Fruit fly (Drosophila melanogaster): ENCODE results near the gene teq.

The teq gene

DNA sequence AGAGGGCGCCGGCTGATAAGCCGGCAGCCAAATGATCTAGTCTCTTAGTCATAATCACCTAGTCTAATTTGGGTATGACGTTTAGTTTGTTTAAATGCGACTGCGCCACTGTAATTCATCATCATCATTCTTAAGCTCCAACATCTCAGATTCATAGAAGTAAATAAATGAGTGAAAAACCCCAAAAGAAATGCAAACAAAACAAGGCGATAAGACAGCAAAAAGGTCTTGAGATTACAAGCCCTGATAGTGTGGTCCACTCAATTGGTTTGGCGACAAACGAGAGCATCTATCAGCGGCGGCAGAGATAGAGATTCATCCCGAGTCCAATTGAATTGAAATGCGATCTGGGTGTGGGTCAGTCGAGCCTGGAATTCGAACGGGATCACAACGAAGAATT lies at the start of gene teq:
Gene teq (plus strand): TSS at position 359 of the 400 bp plus-strand sequence.
- TF ChIP-seq Rel (GFP tag; optimal IDR thresholded peaks at IDR 0.05) (no peak), Rel (tag; optimal IDR thresholded peaks at IDR 0.05) (peak; percentile 84), brk (GFP tag; optimal IDR thresholded peaks at IDR 0.05) (no peak)

DNA sequence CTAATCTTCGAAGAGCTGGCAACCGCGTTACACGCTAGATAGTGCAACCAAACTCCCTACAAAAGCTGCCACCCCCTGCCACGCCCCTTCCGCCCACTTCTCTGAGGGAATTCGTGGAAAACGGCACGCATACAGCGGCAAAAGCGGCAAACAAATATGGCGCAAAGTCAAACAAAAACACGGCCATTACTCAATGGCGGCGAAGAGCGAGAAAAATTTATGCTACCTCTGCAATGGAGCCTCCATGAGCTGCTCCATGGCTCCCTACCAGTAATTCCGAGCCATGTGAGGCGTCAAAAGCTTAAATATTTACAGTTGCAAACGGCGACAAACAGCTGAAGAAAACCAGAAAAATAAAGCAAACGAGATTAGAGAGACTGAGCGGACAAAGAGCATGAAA lies 49.7 kb upstream of the teq start:
- TF ChIP-seq dsf (GFP tag; optimal IDR thresholded peaks at IDR 0.05; ENCODE audit: borderline replicate concordance) (no peak), Abd-B (GFP tag; optimal IDR thresholded peaks at IDR 0.05) (no peak), Dif (GFP tag; optimal IDR thresholded peaks at IDR 0.05; ENCODE audit: partially characterized antibody) (no peak), jim (GFP tag; optimal IDR thresholded peaks at IDR 0.05) (no peak), pan (optimal IDR thresholded peaks at IDR 0.05) (no peak), Jra (GFP tag; optimal IDR thresholded peaks at IDR 0.05) (no peak), usp (GFP tag; optimal IDR thresholded peaks at IDR 0.05) (no peak), rgr (GFP tag; optimal IDR thresholded peaks at IDR 0.05) (no peak), psq (GFP tag; optimal IDR thresholded peaks at IDR 0.05) (no peak), GATAd (GFP tag; optimal IDR thresholded peaks at IDR 0.05) (no peak), Hr78 (GFP tag; optimal IDR thresholded peaks at IDR 0.05) (no peak), Dfd (GFP tag; optimal IDR thresholded peaks at IDR 0.05) (no peak), sv (GFP tag; optimal IDR thresholded peaks at IDR 0.05) (no peak), fru (GFP tag; optimal IDR thresholded peaks at IDR 0.05) (no peak), CrebA (GFP tag; optimal IDR thresholded peaks at IDR 0.05; ENCODE audit: borderline replicate concordance) (no peak), brk (GFP tag; optimal IDR thresholded peaks at IDR 0.05) (no peak), Mio (GFP tag; optimal IDR thresholded peaks at IDR 0.05) (no peak), CG9705 (GFP tag; optimal IDR thresholded peaks at IDR 0.05) (no peak), foxo (GFP tag; optimal IDR thresholded peaks at IDR 0.05) (no peak), N (GFP tag; optimal IDR thresholded peaks at IDR 0.05) (no peak)

- no peak for TF ChIP-seq N (GFP tag; optimal IDR thresholded peaks at IDR 0.05)
- no peak for TF ChIP-seq Hnf4 (GFP tag; optimal IDR thresholded peaks at IDR 0.05)
- TF ChIP-seq Vsx2 (GFP tag; optimal IDR thresholded peaks at IDR 0.05; ENCODE audit: partially characterized antibody): no peak
- no peak for TF ChIP-seq Abd-B (GFP tag; optimal IDR thresholded peaks at IDR 0.05)
- no peak for TF ChIP-seq usp (GFP tag; optimal IDR thresholded peaks at IDR 0.05)
- TF ChIP-seq brk (GFP tag; optimal IDR thresholded peaks at IDR 0.05): no peak
- no peak for TF ChIP-seq Dfd (GFP tag; optimal IDR thresholded peaks at IDR 0.05)
- no peak for TF ChIP-seq Sp1 (GFP tag; optimal IDR thresholded peaks at IDR 0.05)
- no peak for TF ChIP-seq CG9705 (GFP tag; optimal IDR thresholded peaks at IDR 0.05)
- no peak for TF ChIP-seq sv (GFP tag; optimal IDR thresholded peaks at IDR 0.05)
Observed at dm6 chr3L:9025178-9025577, 49.3 kb upstream of the teq start.

DNA sequence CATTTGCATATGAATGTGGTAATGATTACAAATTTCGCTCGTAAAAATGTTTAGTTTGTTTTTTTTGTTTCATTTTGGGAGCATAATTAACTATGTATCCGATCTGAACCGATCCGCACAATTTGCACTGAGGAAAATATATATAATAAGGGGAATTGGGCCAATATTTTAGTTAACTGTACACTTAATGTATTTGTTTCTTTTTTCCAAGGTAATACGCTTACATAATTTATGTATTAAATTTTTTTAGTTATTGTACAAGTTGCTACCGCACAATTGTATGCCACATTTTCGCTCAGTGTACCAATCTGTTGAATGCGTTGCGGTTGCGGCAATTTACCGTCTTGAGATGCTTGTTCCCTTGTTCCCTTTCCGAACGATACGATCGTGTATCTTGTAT lies 48.8 kb upstream of the teq start:
- TF ChIP-seq sv (GFP tag; optimal IDR thresholded peaks at IDR 0.05) (peak; percentile 77), brk (GFP tag; optimal IDR thresholded peaks at IDR 0.05) (no peak), Abd-B (GFP tag; optimal IDR thresholded peaks at IDR 0.05) (no peak), rgr (GFP tag; optimal IDR thresholded peaks at IDR 0.05) (peak; percentile 12), foxo (GFP tag; optimal IDR thresholded peaks at IDR 0.05) (peak in 1 of 2 experiments; percentile 8), Mio (GFP tag; optimal IDR thresholded peaks at IDR 0.05) (no peak), N (GFP tag; optimal IDR thresholded peaks at IDR 0.05) (no peak), pan (optimal IDR thresholded peaks at IDR 0.05) (no peak), Dif (GFP tag; optimal IDR thresholded peaks at IDR 0.05; ENCODE audit: partially characterized antibody) (no peak), OdsH (GFP tag; optimal IDR thresholded peaks at IDR 0.05) (no peak), CG32264 (GFP tag; optimal IDR thresholded peaks at IDR 0.05) (no peak), lola (GFP tag; optimal IDR thresholded peaks at IDR 0.05) (no peak), fru (GFP tag; optimal IDR thresholded peaks at IDR 0.05) (peak; percentile 4), Hr83 (GFP tag; optimal IDR thresholded peaks at IDR 0.05; ENCODE audit: poor library complexity, severe bottlenecking) (no peak)

dm6 chr3L:9026568-9026967 lies 47.9 kb upstream of the teq start:
- TF ChIP-seq woc (GFP tag; optimal IDR thresholded peaks at IDR 0.05) (peak; percentile 12), rgr (GFP tag; optimal IDR thresholded peaks at IDR 0.05) (no peak)

DNA sequence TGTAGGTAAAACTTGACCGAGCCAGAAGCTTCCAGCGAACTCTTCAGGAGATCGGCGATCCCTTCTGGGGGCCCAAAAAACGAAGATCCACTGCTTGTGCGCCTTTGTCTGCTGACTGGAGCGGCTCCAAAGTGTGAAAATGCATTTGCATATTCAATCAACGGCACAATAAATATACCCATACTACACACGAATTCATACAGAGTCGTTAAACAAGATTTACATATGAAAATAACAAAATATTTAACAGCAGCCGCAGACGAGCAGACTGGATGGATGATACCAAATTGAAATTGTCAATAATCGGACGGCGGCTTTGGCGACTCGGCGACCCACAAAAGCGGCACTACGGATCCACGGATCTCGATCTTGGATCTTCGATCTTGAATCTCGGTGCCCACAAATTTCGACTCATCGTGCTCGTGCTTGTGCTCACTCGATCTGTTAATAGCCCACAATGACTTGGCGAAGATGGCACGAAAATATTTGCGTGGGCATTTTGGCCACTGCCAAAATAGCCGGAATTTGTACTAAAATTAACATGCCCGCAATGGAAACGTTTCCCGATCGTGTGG lies 47.2 kb upstream of the teq start:
- no peak for TF ChIP-seq Dif (GFP tag; optimal IDR thresholded peaks at IDR 0.05; ENCODE audit: partially characterized antibody)
- TF ChIP-seq usp (GFP tag; optimal IDR thresholded peaks at IDR 0.05): no peak
- TF ChIP-seq Myc (optimal IDR thresholded peaks at IDR 0.05): no peak
- TF ChIP-seq Dfd (GFP tag; optimal IDR thresholded peaks at IDR 0.05): no peak
- no peak for TF ChIP-seq dl (GFP tag; optimal IDR thresholded peaks at IDR 0.05; ENCODE audit: insufficient read depth in 1 of 2, partially characterized antibody in 2 of 2)
- no peak for TF ChIP-seq Hr83 (GFP tag; optimal IDR thresholded peaks at IDR 0.05; ENCODE audit: poor library complexity, severe bottlenecking)
- no peak for TF ChIP-seq OdsH (GFP tag; optimal IDR thresholded peaks at IDR 0.05)
- TF ChIP-seq HLH106 (tag; optimal IDR thresholded peaks at IDR 0.05): no peak
- TF ChIP-seq CG9705 (GFP tag; optimal IDR thresholded peaks at IDR 0.05): no peak
- no peak for TF ChIP-seq tai (GFP tag; optimal IDR thresholded peaks at IDR 0.05)
- TF ChIP-seq N (GFP tag; optimal IDR thresholded peaks at IDR 0.05): no peak
- TF ChIP-seq br (GFP tag; optimal IDR thresholded peaks at IDR 0.05): no peak
- no peak for TF ChIP-seq ey (GFP tag; optimal IDR thresholded peaks at IDR 0.05)
- no peak for TF ChIP-seq lola (GFP tag; optimal IDR thresholded peaks at IDR 0.05)
- TF ChIP-seq rgr (GFP tag; optimal IDR thresholded peaks at IDR 0.05): no peak

Data from whole organism, wandering third instar larva.